Fruit fly (Drosophila melanogaster): ENCODE results near the gene dj-1beta.

DNA sequence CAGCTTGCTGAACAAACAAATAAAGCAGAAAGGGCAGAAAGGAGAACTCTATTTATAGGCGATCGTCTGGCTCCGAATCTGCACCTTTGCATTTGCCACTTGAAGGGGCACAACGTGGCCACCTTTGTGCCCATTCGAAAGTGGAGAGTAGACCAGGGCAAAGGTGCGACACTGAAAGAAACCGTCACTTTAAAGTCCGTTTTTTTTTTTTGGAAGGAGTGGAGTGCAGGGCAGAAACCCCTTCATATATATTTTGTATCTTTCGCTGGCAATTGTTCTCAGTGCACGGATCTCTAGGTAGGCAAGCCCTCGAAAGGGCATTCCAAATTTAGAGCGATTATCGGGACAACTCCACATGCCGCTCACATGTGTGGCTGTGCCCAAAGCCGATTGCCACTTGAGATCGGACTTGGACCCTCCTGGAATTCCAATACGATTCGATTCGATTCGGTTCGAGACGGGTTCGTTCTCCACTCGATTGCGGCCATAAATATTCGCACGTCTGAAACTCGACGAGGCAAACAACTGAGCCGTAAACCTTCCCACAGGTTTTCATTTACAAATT lies 36.8 kb upstream of the dj-1beta start:
- no peak for TF ChIP-seq Myc (optimal IDR thresholded peaks at IDR 0.05)
- TF ChIP-seq psq (optimal IDR thresholded peaks at IDR 0.05), result no peak
